Worm (Caenorhabditis elegans) whole organism, L2 larva: Measurements from ENCODE around the gene daf-31.

Experiments used
- ZK546.5 ChIP-seq: sonication (generic microtip); optimal IDR thresholded peaks from 2 replicates; lab custom pipeline; 2017; ENCODE audit warnings: missing biosample characterization, missing genetic modification characterization
- ama-1 ChIP-seq: fragments of 150-350 bp; optimal IDR thresholded peaks from 2 replicates; lab custom pipeline; 2018; ENCODE audit warnings: inconsistent platforms
- ceh-82 ChIP-seq: fragments of 150-350 bp; optimal IDR thresholded peaks from 2 replicates; lab custom pipeline; 2014; ENCODE audit warnings: missing biosample characterization, missing genetic modification characterization
- crh-2 ChIP-seq: sonication (generic microtip); optimal IDR thresholded peaks from 2 replicates; lab custom pipeline; 2017; ENCODE audit warnings: missing biosample characterization, missing genetic modification characterization
- lin-13 ChIP-seq: fragments of 150-350 bp; optimal IDR thresholded peaks from 2 replicates; lab custom pipeline; 2014; ENCODE audit warnings: missing biosample characterization, missing genetic modification reagents, missing genetic modification characterization
- lin-39 ChIP-seq: fragments of 150-350 bp; optimal IDR thresholded peaks from 2 replicates; lab custom pipeline; 2014; ENCODE audit warnings: missing biosample characterization, missing genetic modification reagents, missing genetic modification characterization
- nhr-23 ChIP-seq: fragments of 150-350 bp; optimal IDR thresholded peaks from 2 replicates; lab custom pipeline; 2014; ENCODE audit warnings: missing biosample characterization, missing genetic modification reagents, missing genetic modification characterization
- nhr-237 ChIP-seq: fragments of 150-350 bp; optimal IDR thresholded peaks from 2 replicates; lab custom pipeline; 2014; ENCODE audit warnings: missing biosample characterization, missing genetic modification characterization
- nhr-25 ChIP-seq: fragments of 150-350 bp; sonication (generic microtip); optimal IDR thresholded peaks from 3 replicates; lab custom pipeline; 2014; ENCODE audit warnings: missing biosample characterization, missing genetic modification characterization
- nhr-6 ChIP-seq: fragments of 150-350 bp; optimal IDR thresholded peaks from 2 replicates; lab custom pipeline; 2014; ENCODE audit warnings: missing biosample characterization, missing genetic modification characterization
- peb-1 ChIP-seq: fragments of 150-350 bp; optimal IDR thresholded peaks from 2 replicates; lab custom pipeline; 2014; ENCODE audit warnings: missing biosample characterization, missing genetic modification characterization
- unc-39 ChIP-seq: fragments of 150-350 bp; optimal IDR thresholded peaks from 2 replicates; lab custom pipeline; 2014; ENCODE audit warnings: missing biosample characterization, missing genetic modification characterization
- unc-62 ChIP-seq: fragments of 150-350 bp; optimal IDR thresholded peaks from 2 replicates; lab custom pipeline; 2014; ENCODE audit warnings: missing biosample characterization, missing genetic modification reagents, missing genetic modification characterization
- ztf-11 ChIP-seq: sonication (generic microtip); optimal IDR thresholded peaks from 2 replicates; lab custom pipeline; 2017; ENCODE audit warnings: missing biosample characterization, missing genetic modification characterization

DNA sequence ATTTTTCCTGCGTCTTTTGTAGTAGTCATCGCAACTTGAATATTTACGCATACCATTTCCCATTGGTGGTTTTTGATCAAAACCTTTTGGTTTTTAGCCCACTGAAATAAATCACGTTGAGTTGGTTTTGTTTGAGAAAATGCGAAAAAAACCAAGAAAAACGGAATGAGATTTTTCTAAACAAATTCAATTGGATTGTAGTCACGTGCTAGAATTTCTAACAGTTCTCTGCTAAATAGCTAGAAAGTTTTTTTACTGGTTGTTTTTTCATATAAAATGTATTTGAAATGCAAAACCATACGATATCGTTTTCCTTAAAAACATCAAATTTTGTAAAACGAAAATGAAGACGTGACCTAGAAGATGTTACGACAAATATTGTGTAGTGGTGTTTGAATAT, 13.5 kb upstream of the daf-31 start, which contains the start of gene K07H8.12:
- TF ChIP-seq nhr-6 (tag; lab: Kevin White, UChicago), result no peak
- no peak for TF ChIP-seq nhr-23 (tag; lab: Kevin White, UChicago)
- TF ChIP-seq nhr-237 (tag; lab: Kevin White, UChicago), result no peak
- TF ChIP-seq nhr-25 (tag; lab: Kevin White, UChicago), result no peak
- TF ChIP-seq peb-1 (tag; lab: Kevin White, UChicago), result no peak
- no peak for TF ChIP-seq ztf-11 (tag; lab: Kevin White, UChicago)
- no peak for TF ChIP-seq ama-1 (lab: Kevin White, UChicago)
- no peak for TF ChIP-seq ZK546.5 (tag; lab: Kevin White, UChicago)
- no peak for TF ChIP-seq unc-39 (tag; lab: Kevin White, UChicago)
- TF ChIP-seq ceh-82 (tag; lab: Kevin White, UChicago), result no peak
- no peak for TF ChIP-seq unc-62 (GFP tag; lab: Kevin White, UChicago)
- TF ChIP-seq lin-13 (GFP tag; lab: Kevin White, UChicago), result no peak
- TF ChIP-seq lin-39, result no peak
- TF ChIP-seq crh-2, result no peak
